Fruit fly (Drosophila melanogaster): Measurements from ENCODE around the gene Argk2.

Gene Argk2

DNA sequence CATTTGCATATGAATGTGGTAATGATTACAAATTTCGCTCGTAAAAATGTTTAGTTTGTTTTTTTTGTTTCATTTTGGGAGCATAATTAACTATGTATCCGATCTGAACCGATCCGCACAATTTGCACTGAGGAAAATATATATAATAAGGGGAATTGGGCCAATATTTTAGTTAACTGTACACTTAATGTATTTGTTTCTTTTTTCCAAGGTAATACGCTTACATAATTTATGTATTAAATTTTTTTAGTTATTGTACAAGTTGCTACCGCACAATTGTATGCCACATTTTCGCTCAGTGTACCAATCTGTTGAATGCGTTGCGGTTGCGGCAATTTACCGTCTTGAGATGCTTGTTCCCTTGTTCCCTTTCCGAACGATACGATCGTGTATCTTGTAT, 21.6 kb upstream of the Argk2 start (continued):
- TF ChIP-seq zen2 (GFP tag; IDR thresholded peaks at IDR 0.05; ENCODE audit: partially characterized antibody) (no peak), mam (GFP tag; optimal IDR thresholded peaks at IDR 0.05) (peak; percentile 81), sd (tag; optimal IDR thresholded peaks at IDR 0.05) (peak; percentile 61), luna (GFP tag; optimal IDR thresholded peaks at IDR 0.05) (peak; percentile 38), Dad (GFP tag; optimal IDR thresholded peaks at IDR 0.05) (peak; percentile 73), CG8290 (GFP tag; optimal IDR thresholded peaks at IDR 0.05) (peak; percentile 85), CG8290 (tag; optimal IDR thresholded peaks at IDR 0.05) (peak in 1 of 2 experiments; percentile 57), rib (GFP tag; IDR thresholded peaks at IDR 0.05) (peak; percentile 67; the same call in 1 of the 2 replicates), CG34376 (GFP tag; optimal IDR thresholded peaks at IDR 0.05) (no peak), Chrac-16 (GFP tag; optimal IDR thresholded peaks at IDR 0.05) (peak; percentile 78), dmrt11E (tag; optimal IDR thresholded peaks at IDR 0.05) (peak; percentile 86), fu2 (GFP tag; optimal IDR thresholded peaks at IDR 0.05) (peak; percentile 51), CG18764 (GFP tag; optimal IDR thresholded peaks at IDR 0.05) (peak; percentile 68), CG10979 (tag; optimal IDR thresholded peaks at IDR 0.05) (peak; percentile 87), br (optimal IDR thresholded peaks at IDR 0.05) (no peak), kni (GFP tag; optimal IDR thresholded peaks at IDR 0.05) (no peak), Oaz (GFP tag; IDR thresholded peaks at IDR 0.05) (peak; percentile 78), CG32772 (GFP tag; IDR thresholded peaks at IDR 0.05) (peak; percentile 90), Hr39 (optimal IDR thresholded peaks at IDR 0.05) (no peak), CG2712 (tag; optimal IDR thresholded peaks at IDR 0.05) (peak; percentile 89), en (GFP tag; optimal IDR thresholded peaks at IDR 0.05) (peak; percentile 61), CG5953 (GFP tag; IDR thresholded peaks at IDR 0.05) (peak; percentile 82), CG2116 (GFP tag; optimal IDR thresholded peaks at IDR 0.05) (peak; percentile 33), Myb (GFP tag; optimal IDR thresholded peaks at IDR 0.05) (peak; percentile 27), CG30020 (tag; optimal IDR thresholded peaks at IDR 0.05) (peak; percentile 40), Lpt (GFP tag; optimal IDR thresholded peaks at IDR 0.05) (no peak), ERR (GFP tag; optimal IDR thresholded peaks at IDR 0.05) (peak; percentile 45), cas (GFP tag; IDR thresholded peaks at IDR 0.05) (peak; percentile 72; the same call in 1 of the 2 replicates), Mad (GFP tag; optimal IDR thresholded peaks at IDR 0.05) (peak; percentile 72), Taf1 (GFP tag; IDR thresholded peaks at IDR 0.05) (peak; percentile 72), sim (GFP tag; IDR thresholded peaks at IDR 0.05) (peak; percentile 86), stwl (tag; optimal IDR thresholded peaks at IDR 0.05) (no peak), CG4404 (GFP tag; IDR thresholded peaks at IDR 0.05) (peak; percentile 89), bbx (GFP tag; IDR thresholded peaks at IDR 0.05; ENCODE audit: partially characterized antibody) (no peak), sima (GFP tag; optimal IDR thresholded peaks at IDR 0.05) (peak; percentile 35), da (GFP tag; optimal IDR thresholded peaks at IDR 0.05) (peak; percentile 41), Opbp (GFP tag; IDR thresholded peaks at IDR 0.05; ENCODE audit: partially characterized antibody) (no peak), crol (GFP tag; IDR thresholded peaks at IDR 0.05) (no peak), CG1603 (tag; optimal IDR thresholded peaks at IDR 0.05) (peak; percentile 76), maf-S (GFP tag; optimal IDR thresholded peaks at IDR 0.05) (peak; percentile 63), pfk (GFP tag; optimal IDR thresholded peaks at IDR 0.05) (no peak), Hr3 (GFP tag; optimal IDR thresholded peaks at IDR 0.05) (peak; percentile 81), CG12744 (GFP tag; optimal IDR thresholded peaks at IDR 0.05) (peak; percentile 65), CG4617 (GFP tag; optimal IDR thresholded peaks at IDR 0.05; ENCODE audit: borderline replicate concordance) (peak; percentile 44), ci (GFP tag; IDR thresholded peaks at IDR 0.05) (peak; percentile 97), wdn (GFP tag; IDR thresholded peaks at IDR 0.05) (peak; percentile 63), nau (GFP tag; optimal IDR thresholded peaks at IDR 0.05) (peak; percentile 70), grn (GFP tag; optimal IDR thresholded peaks at IDR 0.05) (peak; percentile 89), CG6765 (GFP tag; optimal IDR thresholded peaks at IDR 0.05) (peak; percentile 39), Awh (GFP tag; IDR thresholded peaks at IDR 0.05) (peak; percentile 69), tio (GFP tag; optimal IDR thresholded peaks at IDR 0.05) (peak; percentile 70), CG17568 (GFP tag; optimal IDR thresholded peaks at IDR 0.05) (peak; percentile 65), Optix (GFP tag; IDR thresholded peaks at IDR 0.05) (peak; percentile 75)
